Worm (Caenorhabditis elegans) whole organism, L2 larva: ENCODE data around the gene srw-62.

ENCODE experiments used
- F13H6.1 ChIP-seq: sonication (generic microtip); optimal IDR thresholded peaks from 2 replicates; lab custom pipeline; 2016; ENCODE audit warnings: missing genetic modification characterization, missing compliant biosample characterization
- Y55F3AM.14 ChIP-seq: fragments of 200-800 bp; sonication (Bioruptor generic); optimal IDR thresholded peaks from 2 replicates; lab custom pipeline; 2018; ENCODE audit warnings: mild to moderate bottlenecking, missing genetic modification characterization, missing compliant biosample characterization
- ZK546.5 ChIP-seq: sonication (generic microtip); optimal IDR thresholded peaks from 2 replicates; lab custom pipeline; 2017; ENCODE audit warnings: missing biosample characterization, missing genetic modification characterization
- aly-2 ChIP-seq: fragments of 150-350 bp; optimal IDR thresholded peaks from 2 replicates; lab custom pipeline; 2014; ENCODE audit warnings: missing biosample characterization, missing genetic modification characterization
- blmp-1 ChIP-seq: sonication (generic microtip); optimal IDR thresholded peaks from 2 replicates; lab custom pipeline; 2017; ENCODE audit warnings: missing genetic modification characterization, mild to moderate bottlenecking, missing compliant biosample characterization, antibody characterized with exemption, moderate library complexity; ENCODE audit not compliant: insufficient read depth
- ceh-16 ChIP-seq: fragments of 150-350 bp; optimal IDR thresholded peaks from 2 replicates; lab custom pipeline; 2014; ENCODE audit warnings: missing biosample characterization, missing genetic modification characterization
- ceh-82 ChIP-seq: fragments of 150-350 bp; optimal IDR thresholded peaks from 2 replicates; lab custom pipeline; 2014; ENCODE audit warnings: missing biosample characterization, missing genetic modification characterization
- crh-2 ChIP-seq: sonication (generic microtip); optimal IDR thresholded peaks from 2 replicates; lab custom pipeline; 2017; ENCODE audit warnings: missing biosample characterization, missing genetic modification characterization
- egl-27 ChIP-seq: sonication (generic microtip); optimal IDR thresholded peaks from 3 replicates; lab custom pipeline; 2017; ENCODE audit warnings: missing biosample characterization, missing genetic modification reagents, missing genetic modification characterization
- elt-1 ChIP-seq: fragments of 150-350 bp; optimal IDR thresholded peaks from 2 replicates; lab custom pipeline; 2014; ENCODE audit warnings: missing biosample characterization, missing genetic modification characterization
- fos-1 ChIP-seq: fragments of 150-350 bp; optimal IDR thresholded peaks from 2 replicates; lab custom pipeline; 2014; ENCODE audit warnings: missing biosample characterization, missing genetic modification characterization
- gmeb-1 ChIP-seq: fragments of 150-350 bp; optimal IDR thresholded peaks from 2 replicates; lab custom pipeline; 2014; ENCODE audit warnings: missing biosample characterization, missing genetic modification characterization
- lin-13 ChIP-seq: fragments of 150-350 bp; optimal IDR thresholded peaks from 2 replicates; lab custom pipeline; 2014; ENCODE audit warnings: missing biosample characterization, missing genetic modification reagents, missing genetic modification characterization
- lin-39 ChIP-seq: fragments of 150-350 bp; optimal IDR thresholded peaks from 2 replicates; lab custom pipeline; 2014; ENCODE audit warnings: missing biosample characterization, missing genetic modification reagents, missing genetic modification characterization
- lsy-2 ChIP-seq, 2 experiments: fragments of 150-350 bp in 1 of 2; sonication (generic microtip) in 1 of 2; optimal IDR thresholded peaks; 2 replicates each; lab custom pipeline; 2014 to 2017; ENCODE audit warnings: missing biosample characterization in 2 of 2, missing genetic modification characterization in 2 of 2
- nhr-10 ChIP-seq: sonication (generic microtip); optimal IDR thresholded peaks from 2 replicates; lab custom pipeline; 2017; ENCODE audit warnings: missing biosample characterization, missing genetic modification characterization
- nhr-11 ChIP-seq: fragments of 150-350 bp; optimal IDR thresholded peaks from 2 replicates; lab custom pipeline; 2014; ENCODE audit warnings: missing biosample characterization, missing genetic modification characterization
- nhr-12 ChIP-seq: fragments of 150-350 bp; optimal IDR thresholded peaks from 2 replicates; lab custom pipeline; 2014; ENCODE audit warnings: missing biosample characterization, missing genetic modification characterization
- nhr-129 ChIP-seq: fragments of 150-350 bp; optimal IDR thresholded peaks from 2 replicates; lab custom pipeline; 2014; ENCODE audit warnings: missing biosample characterization, missing genetic modification characterization
- nhr-25 ChIP-seq: fragments of 150-350 bp; sonication (generic microtip); optimal IDR thresholded peaks from 3 replicates; lab custom pipeline; 2014; ENCODE audit warnings: missing biosample characterization, missing genetic modification characterization
- nhr-6 ChIP-seq: fragments of 150-350 bp; optimal IDR thresholded peaks from 2 replicates; lab custom pipeline; 2014; ENCODE audit warnings: missing biosample characterization, missing genetic modification characterization
- nhr-77 ChIP-seq: fragments of 150-350 bp; optimal IDR thresholded peaks from 2 replicates; lab custom pipeline; 2014; ENCODE audit warnings: missing biosample characterization, missing genetic modification characterization
- peb-1 ChIP-seq: fragments of 150-350 bp; optimal IDR thresholded peaks from 2 replicates; lab custom pipeline; 2014; ENCODE audit warnings: missing biosample characterization, missing genetic modification characterization
- skn-1 ChIP-seq: sonication (generic microtip); optimal IDR thresholded peaks from 2 replicates; lab custom pipeline; 2017; ENCODE audit warnings: missing biosample characterization, missing genetic modification characterization
- sma-3 ChIP-seq: sonication (generic microtip); optimal IDR thresholded peaks from 2 replicates; lab custom pipeline; 2016; ENCODE audit warnings: missing genetic modification reagents, missing genetic modification characterization, missing compliant biosample characterization
- sma-9 ChIP-seq, 2 experiments: fragments of 150-350 bp in 1 of 2; sonication (generic microtip) in 1 of 2; optimal IDR thresholded peaks; 2 replicates each; lab custom pipeline; 2014 to 2016; ENCODE audit warnings: missing genetic modification characterization in 2 of 2, mild to moderate bottlenecking in 1 of 2, missing biosample characterization in 1 of 2, missing compliant biosample characterization in 1 of 2, missing genetic modification reagents in 1 of 2, moderate library complexity in 1 of 2
- snpc-4 ChIP-seq: fragments of 150-350 bp; optimal IDR thresholded peaks from 2 replicates; lab custom pipeline; 2014; ENCODE audit warnings: missing biosample characterization, missing genetic modification characterization
- unc-39 ChIP-seq: fragments of 150-350 bp; optimal IDR thresholded peaks from 2 replicates; lab custom pipeline; 2014; ENCODE audit warnings: missing biosample characterization, missing genetic modification characterization
- unc-55 ChIP-seq: fragments of 150-350 bp; sonication (generic microtip); optimal IDR thresholded peaks from 3 replicates; lab custom pipeline; 2014; ENCODE audit warnings: missing biosample characterization, missing genetic modification reagents, missing genetic modification characterization
- ztf-1 ChIP-seq: fragments of 200-800 bp; sonication (Bioruptor generic); conservative IDR thresholded peaks from 2 replicates; pipeline ENCODE4 v1.3.6; 2022; ENCODE audit warnings: missing genetic modification characterization, missing compliant biosample characterization
- ztf-11 ChIP-seq: sonication (generic microtip); optimal IDR thresholded peaks from 2 replicates; lab custom pipeline; 2017; ENCODE audit warnings: missing biosample characterization, missing genetic modification characterization
- ztf-4 ChIP-seq: fragments of 150-350 bp; optimal IDR thresholded peaks from 2 replicates; lab custom pipeline; 2014; ENCODE audit warnings: missing biosample characterization, missing genetic modification characterization

Gene srw-62

ce11 chrII:7795299-7795698, 29.9 kb upstream of the srw-62 start:
- TF ChIP-seq ztf-1 = no peak
- no peak for TF ChIP-seq nhr-77 (tag; lab: Kevin White, UChicago)
- TF ChIP-seq sma-9 (GFP tag; optimal IDR thresholded peaks at IDR 0.05; lab: Kevin White, UChicago) = no peak
- TF ChIP-seq sma-9 (tag; optimal IDR thresholded peaks at IDR 0.05; lab: Kevin White, UChicago) = no peak

ce11 chrII:7801255-7801654, 24.0 kb upstream of the srw-62 start:
- TF ChIP-seq fos-1 (tag; lab: Kevin White, UChicago) = peak; percentile 17
- no peak for TF ChIP-seq unc-39 (tag; lab: Kevin White, UChicago)

- TF ChIP-seq peb-1 (tag; lab: Kevin White, UChicago) (no peak), nhr-6 (tag; lab: Kevin White, UChicago) (no peak), ceh-16 (peak; percentile 98), nhr-25 (tag; lab: Kevin White, UChicago) (peak; percentile 16), sma-9 (GFP tag; optimal IDR thresholded peaks at IDR 0.05; lab: Kevin White, UChicago) (peak; percentile 51), sma-9 (tag; optimal IDR thresholded peaks at IDR 0.05; lab: Kevin White, UChicago) (no peak), egl-27 (peak; percentile 3), aly-2 (tag; lab: Kevin White, UChicago) (no peak), ceh-82 (tag; lab: Kevin White, UChicago) (no peak), elt-1 (tag; lab: Kevin White, UChicago) (peak; percentile 82), nhr-10 (tag; lab: Kevin White, UChicago) (no peak), nhr-129 (tag; lab: Kevin White, UChicago) (no peak)
These were observed 23.3 kb upstream of the srw-62 start for ce11 chrII:7801899-7802298.

- TF ChIP-seq ceh-16 (peak; percentile 85), elt-1 (tag; lab: Kevin White, UChicago) (peak; percentile 17), ztf-1 (no peak), lin-39 (no peak), nhr-25 (tag; lab: Kevin White, UChicago) (peak; percentile 8)
These were observed 22.0 kb upstream of the srw-62 start for ce11 chrII:7803174-7803573.

- no peak for TF ChIP-seq nhr-77 (tag; lab: Kevin White, UChicago)
- TF ChIP-seq unc-55 (GFP tag; lab: Kevin White, UChicago) = no peak
- no peak for TF ChIP-seq elt-1 (tag; lab: Kevin White, UChicago)
- TF ChIP-seq lin-39 = no peak
- no peak for TF ChIP-seq ztf-11 (tag; lab: Kevin White, UChicago)
- no peak for TF ChIP-seq nhr-12 (tag; lab: Kevin White, UChicago)
- no peak for TF ChIP-seq ztf-4 (tag; lab: Kevin White, UChicago)
- TF ChIP-seq, all 48 proteins: peak for 0
These were observed 19.2 kb upstream of the srw-62 start for ce11 chrII:7806054-7806453.

- TF ChIP-seq sma-3 (GFP tag; lab: Kevin White, UChicago) (no peak), blmp-1 (tag; lab: Kevin White, UChicago) (peak; percentile 85), nhr-129 (tag; lab: Kevin White, UChicago) (no peak), F13H6.1 (tag; lab: Kevin White, UChicago) (peak; percentile 1), nhr-11 (tag; lab: Kevin White, UChicago) (no peak), lin-39 (no peak), gmeb-1 (tag; lab: Kevin White, UChicago) (peak; percentile 55), fos-1 (tag; lab: Kevin White, UChicago) (no peak), lsy-2 (tag; optimal IDR thresholded peaks at IDR 0.05; lab: Kevin White, UChicago) (no peak), skn-1 (no peak), nhr-25 (tag; lab: Kevin White, UChicago) (peak; percentile 89), Y55F3AM.14 (GFP tag; lab: Kevin White, UChicago) (no peak), ztf-11 (tag; lab: Kevin White, UChicago) (no peak)
These were observed 18.3 kb upstream of the srw-62 start for ce11 chrII:7806872-7807271.

- TF ChIP-seq Y55F3AM.14 (GFP tag; lab: Kevin White, UChicago) (no peak), ceh-16 (peak; percentile 87), snpc-4 (tag; lab: Kevin White, UChicago) (no peak), crh-2 (tag; lab: Kevin White, UChicago) (peak; percentile 17), blmp-1 (tag; lab: Kevin White, UChicago) (peak; percentile 93), lin-13 (GFP tag; lab: Kevin White, UChicago) (no peak), ZK546.5 (no peak), nhr-25 (tag; lab: Kevin White, UChicago) (peak; percentile 75)
These were observed 17.1 kb upstream of the srw-62 start for ce11 chrII:7808153-7808552.
